Worm (Caenorhabditis elegans): Measurements from ENCODE around the gene C03H5.6.

The C03H5.6 gene

ce11 chrII:387844-388355 is 11.3 kb downstream of the C03H5.6 start:
- TF ChIP-seq lir-1 (GFP tag; conservative IDR thresholded peaks at IDR 0.05) = no peak
- TF ChIP-seq rcor-1 (GFP tag; IDR thresholded peaks at IDR 0.05) = no peak
- TF ChIP-seq F55B11.4 (tag; optimal IDR thresholded peaks at IDR 0.05; ENCODE audit: borderline replicate concordance, insufficient read depth) = no peak
- peak; percentile 46; the same call in 1 of the 2 replicates for TF ChIP-seq hmg-1.2 (GFP tag; IDR thresholded peaks at IDR 0.05)

ce11 chrII:385957-386356 is 13.3 kb downstream of the C03H5.6 start, which contains the start of gene C03H5.3:
Gene C03H5.3 (plus strand): TSS chrII:386088.
- TF ChIP-seq F57A8.1 (GFP tag; optimal IDR thresholded peaks at IDR 0.05) (no peak), sdz-38 (tag; optimal IDR thresholded peaks at IDR 0.05) (no peak), nhr-120 (GFP tag; IDR thresholded peaks at IDR 0.05) (no peak), T26A5.8 (tag; optimal IDR thresholded peaks at IDR 0.05) (no peak), ztf-28 (GFP tag; IDR thresholded peaks at IDR 0.05) (no peak), ztf-18 (tag; optimal IDR thresholded peaks at IDR 0.05) (peak; percentile 49), Y53G8AR.9 (GFP tag; conservative IDR thresholded peaks at IDR 0.05) (no peak), B0019.2 (GFP tag; conservative IDR thresholded peaks at IDR 0.05) (no peak), F37B4.10 (GFP tag; IDR thresholded peaks at IDR 0.05) (no peak), D2030.7 (GFP tag; IDR thresholded peaks at IDR 0.05) (0 out of 2 replicates have a peak, but pooled peaks have one; percentile 20), C06A6.2 (GFP tag; conservative IDR thresholded peaks at IDR 0.05) (no peak), attf-6 (GFP tag; IDR thresholded peaks at IDR 0.05) (no peak), lin-54 (GFP tag; optimal IDR thresholded peaks at IDR 0.05) (peak; percentile 74), rpc-1 (optimal IDR thresholded peaks at IDR 0.05) (no peak), rpc-1 (tag; optimal IDR thresholded peaks at IDR 0.05) (no peak), nhr-90 (tag; optimal IDR thresholded peaks at IDR 0.05) (no peak), F23B12.7 (tag; optimal IDR thresholded peaks at IDR 0.05; ENCODE audit: insufficient read depth) (peak; percentile 28), dox-1 (GFP tag; IDR thresholded peaks at IDR 0.05) (0 out of 2 replicates have a peak, but pooled peaks have one; percentile 14), zim-3 (tag; optimal IDR thresholded peaks at IDR 0.05) (no peak), mel-28 (tag; optimal IDR thresholded peaks at IDR 0.05; ENCODE audit: borderline replicate concordance) (no peak), nfya-1 (tag; optimal IDR thresholded peaks at IDR 0.05; ENCODE audit: borderline replicate concordance, insufficient read depth) (no peak), let-607 (tag; optimal IDR thresholded peaks at IDR 0.05) (no peak), efl-1 (GFP tag; optimal IDR thresholded peaks at IDR 0.05) (peak; percentile 67), F33H1.4 (GFP tag; IDR thresholded peaks at IDR 0.05) (peak; percentile 45), lsl-1 (GFP tag; optimal IDR thresholded peaks at IDR 0.05) (peak; percentile 33), ceh-27 (GFP tag; optimal IDR thresholded peaks at IDR 0.05) (no peak), akir-1 (GFP tag; optimal IDR thresholded peaks at IDR 0.05) (no peak), snpc-1.3 (tag; optimal IDR thresholded peaks at IDR 0.05; ENCODE audit: insufficient read depth) (peak; percentile 12), madf-8 (GFP tag; conservative IDR thresholded peaks at IDR 0.05) (no peak), dpl-1 (GFP tag; optimal IDR thresholded peaks at IDR 0.05) (peak; percentile 64), ceh-91 (GFP tag; IDR thresholded peaks at IDR 0.05) (peak; percentile 33; the same call in 1 of the 2 replicates), zfh-2 (GFP tag; conservative IDR thresholded peaks at IDR 0.05) (no peak), lin-35 (GFP tag; optimal IDR thresholded peaks at IDR 0.05) (peak in 1 of 3 experiments; percentile 74), aptf-3 (GFP tag; IDR thresholded peaks at IDR 0.05) (no peak), F52B5.7 (tag; optimal IDR thresholded peaks at IDR 0.05) (no peak), pbrm-1 (GFP tag; IDR thresholded peaks at IDR 0.05) (peak; percentile 38; the same call in 1 of the 2 replicates), mcd-1 (GFP tag; IDR thresholded peaks at IDR 0.05) (peak; percentile 50), madf-6 (GFP tag; IDR thresholded peaks at IDR 0.05) (peak; percentile 40; the same call in 1 of the 2 replicates), ceh-100 (GFP tag; IDR thresholded peaks at IDR 0.05) (no peak), egrh-3 (GFP tag; IDR thresholded peaks at IDR 0.05) (no peak)

All from whole organism, young adult.